Fruit fly (Drosophila melanogaster) whole organism, prepupa: Measurements from ENCODE around the gene Gnpat.
A peak's percentile ranks its signal among the peaks of the same experiment; 100 is the strongest.

Experiments
- Blimp-1 ChIP-seq: fragments of 200-800 bp; sonication (Bioruptor generic); optimal IDR thresholded peaks from 3 replicates; lab custom pipeline; 2017; ENCODE audit warnings: missing biosample characterization, missing genetic modification characterization, mild to moderate bottlenecking, moderate library complexity, missing genetic modification reagents
- CG10631 ChIP-seq: fragments of 200-800 bp; sonication (Bioruptor generic); optimal IDR thresholded peaks from 2 replicates; lab custom pipeline; 2016; ENCODE audit warnings: missing biosample characterization, missing genetic modification characterization
- CG10669 ChIP-seq: fragments of 200-800 bp; sonication (Bioruptor generic); optimal IDR thresholded peaks from 3 replicates; lab custom pipeline; 2018; ENCODE audit warnings: missing biosample characterization, mild to moderate bottlenecking, missing genetic modification characterization, moderate library complexity
- CG11294 ChIP-seq: fragments of 200-800 bp; sonication (Bioruptor generic); IDR thresholded peaks from 2 replicates; pipeline ENCODE4 v1.3.6; 2022; ENCODE audit warnings: missing biosample characterization, missing genetic modification characterization
- CG11762 ChIP-seq: fragments of 200-800 bp; sonication (Bioruptor generic); optimal IDR thresholded peaks from 3 replicates; lab custom pipeline; 2016; ENCODE audit warnings: missing biosample characterization, missing genetic modification characterization; ENCODE audit not compliant: insufficient read depth
- CG11902 ChIP-seq: fragments of 200-800 bp; sonication (Bioruptor generic); optimal IDR thresholded peaks from 3 replicates; lab custom pipeline; 2016; ENCODE audit warnings: missing biosample characterization, missing genetic modification characterization
- CG15336 ChIP-seq: fragments of 200-800 bp; sonication (Bioruptor generic); IDR thresholded peaks from 2 replicates; pipeline ENCODE4 v1.3.6; 2022; ENCODE audit warnings: missing biosample characterization, missing genetic modification characterization
- CG1621 ChIP-seq: fragments of 200-800 bp; sonication (Bioruptor generic); optimal IDR thresholded peaks from 3 replicates; lab custom pipeline; 2018; ENCODE audit warnings: missing biosample characterization, mild to moderate bottlenecking, missing genetic modification characterization
- CG16779 ChIP-seq: fragments of 200-800 bp; sonication (Bioruptor generic); optimal IDR thresholded peaks from 3 replicates; lab custom pipeline; 2017; ENCODE audit warnings: missing biosample characterization, mild to moderate bottlenecking, missing genetic modification characterization
- CG32006 ChIP-seq: fragments of 200-800 bp; sonication (Bioruptor generic); optimal IDR thresholded peaks from 3 replicates; lab custom pipeline; 2017; ENCODE audit warnings: missing biosample characterization, mild to moderate bottlenecking, missing genetic modification characterization
- CG34406 ChIP-seq: fragments of 200-800 bp; sonication (Bioruptor generic); optimal IDR thresholded peaks from 3 replicates; lab custom pipeline; 2016; ENCODE audit warnings: missing biosample characterization, missing genetic modification characterization
- CG3919 ChIP-seq: fragments of 200-800 bp; sonication (Bioruptor generic); optimal IDR thresholded peaks from 3 replicates; lab custom pipeline; 2016; ENCODE audit warnings: missing biosample characterization, missing genetic modification characterization
- CG4318 ChIP-seq: fragments of 200-800 bp; sonication (Bioruptor generic); optimal IDR thresholded peaks from 3 replicates; lab custom pipeline; 2017; ENCODE audit warnings: missing biosample characterization, mild to moderate bottlenecking, missing genetic modification characterization
- CG6163 ChIP-seq: fragments of 200-800 bp; sonication (Bioruptor generic); IDR thresholded peaks from 3 replicates; pipeline ENCODE4 v1.3.6; 2022; ENCODE audit warnings: missing biosample characterization, missing genetic modification characterization
- CG6808 ChIP-seq: fragments of 200-800 bp; sonication (Bioruptor generic); optimal IDR thresholded peaks from 3 replicates; lab custom pipeline; 2017; ENCODE audit warnings: missing biosample characterization, missing genetic modification characterization, mild to moderate bottlenecking, moderate library complexity, missing genetic modification reagents
- CG7368 ChIP-seq: fragments of 200-800 bp; sonication (Bioruptor generic); optimal IDR thresholded peaks from 3 replicates; lab custom pipeline; 2016; ENCODE audit warnings: missing biosample characterization, missing genetic modification characterization
- CG8119 ChIP-seq: fragments of 200-800 bp; sonication (Bioruptor generic); IDR thresholded peaks from 3 replicates; pipeline ENCODE4 v1.3.6; 2022; ENCODE audit warnings: missing biosample characterization, missing genetic modification characterization
- CG8319 ChIP-seq: fragments of 200-800 bp; sonication (Bioruptor generic); optimal IDR thresholded peaks from 3 replicates; lab custom pipeline; 2016; ENCODE audit warnings: missing biosample characterization, missing genetic modification characterization
- CG9139 ChIP-seq: fragments of 200-800 bp; sonication (Bioruptor generic); optimal IDR thresholded peaks from 3 replicates; lab custom pipeline; 2017; ENCODE audit warnings: missing biosample characterization, mild to moderate bottlenecking, missing genetic modification characterization
- Eip75B ChIP-seq: fragments of 200-800 bp; sonication (Bioruptor generic); optimal IDR thresholded peaks from 3 replicates; lab custom pipeline; 2016; ENCODE audit warnings: missing biosample characterization, missing genetic modification characterization
- Eip78C ChIP-seq: fragments of 200-800 bp; sonication (Bioruptor generic); peaks from one replicate; lab custom pipeline; 2016; ENCODE audit warnings: missing biosample characterization, missing genetic modification characterization
- Ets21C ChIP-seq: fragments of 200-800 bp; sonication (Bioruptor generic); optimal IDR thresholded peaks from 3 replicates; lab custom pipeline; 2016; ENCODE audit warnings: missing biosample characterization, missing genetic modification characterization
- Ets96B ChIP-seq: fragments of 200-800 bp; optimal IDR thresholded peaks from 2 replicates; lab custom pipeline; 2019; ENCODE audit warnings: missing biosample characterization, mild to moderate bottlenecking, missing genetic modification characterization, moderate library complexity
- Gug ChIP-seq: fragments of 200-800 bp; sonication (Bioruptor generic); IDR thresholded peaks from 2 replicates; pipeline ENCODE4 v1.3.6; 2022; ENCODE audit warnings: missing biosample characterization, missing genetic modification characterization
- Hr39 ChIP-seq: fragments of 200-800 bp; sonication (Bioruptor generic); optimal IDR thresholded peaks from 2 replicates; lab custom pipeline; 2016; ENCODE audit warnings: missing biosample characterization, missing genetic modification characterization
- Hr4 ChIP-seq: fragments of 200-800 bp; sonication (Bioruptor generic); optimal IDR thresholded peaks from 3 replicates; lab custom pipeline; 2016; ENCODE audit warnings: missing biosample characterization, missing genetic modification characterization
- OdsH ChIP-seq: fragments of 200-800 bp; sonication (Bioruptor generic); optimal IDR thresholded peaks from 3 replicates; lab custom pipeline; 2016; ENCODE audit warnings: missing biosample characterization, missing genetic modification characterization
- Sox102F ChIP-seq: fragments of 200-800 bp; sonication (Bioruptor generic); optimal IDR thresholded peaks from 2 replicates; lab custom pipeline; 2016; ENCODE audit warnings: missing biosample characterization, mild to moderate bottlenecking, missing genetic modification characterization
- Sox14 ChIP-seq: fragments of 200-800 bp; sonication (Bioruptor generic); optimal IDR thresholded peaks from 3 replicates; lab custom pipeline; 2016; ENCODE audit warnings: missing biosample characterization, missing genetic modification characterization
- Sox15 ChIP-seq: fragments of 200-800 bp; sonication (Bioruptor generic); optimal IDR thresholded peaks from 3 replicates; lab custom pipeline; 2016; ENCODE audit warnings: missing biosample characterization, missing genetic modification characterization
- achi ChIP-seq: fragments of 200-800 bp; sonication (Bioruptor generic); optimal IDR thresholded peaks from 3 replicates; lab custom pipeline; 2016; ENCODE audit warnings: missing biosample characterization, missing genetic modification characterization
- acj6 ChIP-seq: fragments of 200-800 bp; sonication (Bioruptor generic); optimal IDR thresholded peaks from 3 replicates; lab custom pipeline; 2016; ENCODE audit warnings: missing biosample characterization, missing genetic modification characterization
- cyc ChIP-seq: fragments of 200-800 bp; sonication (Bioruptor generic); optimal IDR thresholded peaks from 3 replicates; lab custom pipeline; 2016; ENCODE audit warnings: missing biosample characterization, missing genetic modification characterization
- dac ChIP-seq: fragments of 200-800 bp; sonication (Bioruptor generic); optimal IDR thresholded peaks from 2 replicates; lab custom pipeline; 2017; ENCODE audit warnings: missing biosample characterization, mild to moderate bottlenecking, missing genetic modification characterization
- dsx ChIP-seq: fragments of 200-800 bp; optimal IDR thresholded peaks from 3 replicates; lab custom pipeline; 2019; ENCODE audit warnings: missing biosample characterization, mild to moderate bottlenecking, missing genetic modification characterization, moderate library complexity; ENCODE audit not compliant: poor library complexity, severe bottlenecking
- eg ChIP-seq: fragments of 200-800 bp; sonication (Bioruptor generic); IDR thresholded peaks from 3 replicates; pipeline ENCODE4 v1.3.6; 2022; ENCODE audit warnings: missing biosample characterization, missing genetic modification characterization
- esn ChIP-seq: fragments of 200-800 bp; sonication (Bioruptor generic); optimal IDR thresholded peaks from 2 replicates; lab custom pipeline; 2016; ENCODE audit warnings: missing biosample characterization, mild to moderate bottlenecking, missing genetic modification characterization, moderate library complexity
- fd85E ChIP-seq: fragments of 200-800 bp; sonication (Bioruptor generic); optimal IDR thresholded peaks from 3 replicates; lab custom pipeline; 2016; ENCODE audit warnings: missing biosample characterization, missing genetic modification characterization
- fkh ChIP-seq: fragments of 200-800 bp; sonication (Bioruptor generic); optimal IDR thresholded peaks from 3 replicates; lab custom pipeline; 2017; ENCODE audit warnings: missing biosample characterization, mild to moderate bottlenecking, missing genetic modification characterization, moderate library complexity
- pdm3 ChIP-seq: fragments of 200-800 bp; sonication (Bioruptor generic); optimal IDR thresholded peaks from 3 replicates; lab custom pipeline; 2016; ENCODE audit warnings: missing biosample characterization, missing genetic modification characterization
- salr ChIP-seq, 2 experiments: fragments of 200-800 bp; sonication (Bioruptor generic); optimal IDR thresholded peaks; 3 replicates each; lab custom pipeline; 2016 to 2018; ENCODE audit warnings: missing biosample characterization in 2 of 2, missing genetic modification characterization in 2 of 2, mild to moderate bottlenecking in 1 of 2
- spab ChIP-seq: fragments of 200-800 bp; sonication (Bioruptor generic); optimal IDR thresholded peaks from 2 replicates; lab custom pipeline; 2017; ENCODE audit warnings: missing biosample characterization, mild to moderate bottlenecking, missing genetic modification characterization, missing genetic modification reagents
- ss ChIP-seq, 2 experiments: fragments of 200-800 bp; sonication (Bioruptor generic); optimal IDR thresholded peaks; 2 replicates in 1 of 2; 3 replicates in 1 of 2; lab custom pipeline; 2017 to 2018; ENCODE audit warnings: mild to moderate bottlenecking in 2 of 2, missing biosample characterization in 2 of 2, missing genetic modification characterization in 2 of 2, moderate library complexity in 1 of 2
- svp ChIP-seq: fragments of 200-800 bp; sonication (Bioruptor generic); peaks from one replicate; lab custom pipeline; 2016; ENCODE audit warnings: missing biosample characterization, missing genetic modification characterization
- vri ChIP-seq: fragments of 200-800 bp; sonication (Bioruptor generic); optimal IDR thresholded peaks from 3 replicates; lab custom pipeline; 2016; ENCODE audit warnings: missing biosample characterization, mild to moderate bottlenecking, missing genetic modification characterization

Gene Gnpat

DNA sequence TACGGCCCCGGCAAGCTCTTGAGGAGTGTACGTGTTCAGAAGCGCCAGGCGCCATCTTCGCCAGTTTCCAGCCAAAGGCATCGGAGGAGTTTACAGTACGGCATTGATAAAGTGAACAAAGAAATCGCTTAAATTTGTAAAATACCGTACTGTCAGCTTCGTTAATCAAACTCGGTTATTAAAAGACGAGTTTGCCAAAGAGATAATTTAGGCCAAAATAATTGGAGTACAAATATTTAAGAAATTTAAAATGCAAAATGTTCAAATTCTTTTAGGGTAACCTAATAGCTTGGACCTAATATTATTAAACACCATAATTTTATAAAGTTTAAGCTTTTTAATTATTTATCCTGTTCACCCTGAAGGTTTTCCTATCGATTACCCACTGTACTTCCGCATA is 38.9 kb downstream of the Gnpat start (continued):
- TF ChIP-seq CG32006 (GFP tag; lab: Kevin White, UChicago) (peak; percentile 66), salr (GFP tag; optimal IDR thresholded peaks at IDR 0.05; lab: Kevin White, UChicago) (peak in 1 of 2 experiments; percentile 5), spab (GFP tag; lab: Kevin White, UChicago) (no peak), CG8319 (GFP tag; lab: Kevin White, UChicago) (no peak), acj6 (peak; percentile 50), CG11902 (GFP tag; lab: Kevin White, UChicago) (no peak), Eip78C (GFP tag; lab: Kevin White, UChicago) (peak; percentile 74), vri (GFP tag; lab: Kevin White, UChicago) (no peak), CG11762 (no peak), OdsH (peak; percentile 20), Sox102F (GFP tag; lab: Kevin White, UChicago) (no peak), Hr4 (GFP tag; lab: Kevin White, UChicago) (peak; percentile 54), CG6163 (no peak), fkh (GFP tag; lab: Kevin White, UChicago) (no peak), dsx (no peak), svp (GFP tag; lab: Kevin White, UChicago) (peak; percentile 61), Blimp-1 (no peak), CG4318 (GFP tag; lab: Kevin White, UChicago) (peak; percentile 35), CG11294 (GFP tag; lab: Robert Waterston, UW) (no peak), CG9139 (no peak), Sox15 (no peak), CG3919 (GFP tag; lab: Kevin White, UChicago) (peak; percentile 23), CG10631 (GFP tag; lab: Kevin White, UChicago) (peak; percentile 53), CG7368 (GFP tag; lab: Kevin White, UChicago) (no peak), ss (GFP tag; optimal IDR thresholded peaks at IDR 0.05; lab: Kevin White, UChicago) (peak in 1 of 2 experiments; percentile 19), Sox14 (GFP tag; lab: Kevin White, UChicago) (peak; percentile 44), CG10669 (GFP tag; lab: Kevin White, UChicago) (peak; percentile 34), CG1621 (tag; lab: Kevin White, UChicago) (peak; percentile 13), Gug (GFP tag; lab: Robert Waterston, UW) (no peak), esn (GFP tag; lab: Kevin White, UChicago) (peak; percentile 31), Ets96B (tag; lab: Kevin White, UChicago) (peak; percentile 34), Ets21C (GFP tag; lab: Kevin White, UChicago) (no peak)

DNA sequence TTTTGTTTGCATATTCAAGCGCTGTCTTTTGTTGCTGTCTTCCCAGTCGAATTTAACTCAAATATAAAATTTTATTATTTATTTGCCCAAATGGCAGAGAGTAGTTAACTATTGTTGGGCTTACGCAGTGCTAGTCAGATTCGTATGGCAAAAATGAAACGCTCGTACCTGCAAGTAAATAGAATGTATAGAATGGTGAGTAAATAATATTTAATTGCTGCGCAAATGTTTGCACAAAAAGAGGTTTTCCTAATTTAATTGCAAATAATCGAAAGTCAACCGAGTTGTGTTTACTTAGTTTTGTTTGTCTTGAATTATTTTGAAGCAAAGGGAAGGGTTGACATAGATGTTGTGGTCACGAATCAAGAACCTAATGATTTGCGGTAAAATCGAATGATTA is 42.0 kb downstream of the Gnpat start:
- no peak for TF ChIP-seq Sox15
- TF ChIP-seq CG15336 = no peak
- peak; percentile 90 for TF ChIP-seq fkh (GFP tag; lab: Kevin White, UChicago)
- no peak for TF ChIP-seq CG16779 (tag; lab: Kevin White, UChicago)
- no peak for TF ChIP-seq OdsH

DNA sequence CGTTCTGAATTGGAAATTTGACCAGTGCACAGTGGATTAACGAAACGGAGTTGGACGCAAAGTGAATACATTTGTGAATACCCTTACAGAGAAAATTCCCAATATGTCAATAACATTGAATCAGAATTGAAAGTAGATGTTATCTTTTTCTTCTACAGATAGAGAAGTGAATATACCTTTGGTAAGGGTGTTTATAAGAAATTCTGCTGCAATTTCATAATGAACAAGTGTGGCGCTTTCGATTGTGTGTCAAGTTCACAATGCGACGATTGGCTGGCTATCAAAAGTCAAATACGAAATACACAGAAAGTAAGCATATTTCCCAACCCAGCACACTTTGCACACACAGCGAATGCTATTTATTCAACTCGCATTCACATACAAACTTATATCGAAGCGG is 42.4 kb downstream of the Gnpat start:
- TF ChIP-seq fkh (GFP tag; lab: Kevin White, UChicago) (no peak), vri (GFP tag; lab: Kevin White, UChicago) (peak; percentile 29), Hr39 (GFP tag; lab: Kevin White, UChicago) (peak; percentile 38), eg (GFP tag; lab: Robert Waterston, UW) (no peak), CG32006 (GFP tag; lab: Kevin White, UChicago) (no peak), Eip78C (GFP tag; lab: Kevin White, UChicago) (peak; percentile 26), CG6163 (no peak), dac (GFP tag; lab: Kevin White, UChicago) (no peak), Blimp-1 (no peak), CG15336 (no peak), cyc (GFP tag; lab: Kevin White, UChicago) (no peak), esn (GFP tag; lab: Kevin White, UChicago) (peak; percentile 45), CG11762 (no peak), Gug (GFP tag; lab: Robert Waterston, UW) (no peak), pdm3 (GFP tag; lab: Kevin White, UChicago) (peak; percentile 3), acj6 (peak; percentile 1), CG8319 (GFP tag; lab: Kevin White, UChicago) (no peak), CG3919 (GFP tag; lab: Kevin White, UChicago) (no peak), CG6808 (GFP tag; lab: Kevin White, UChicago) (no peak), CG34406 (no peak), dsx (no peak), Sox102F (GFP tag; lab: Kevin White, UChicago) (peak; percentile 18), CG8119 (GFP tag; lab: Robert Waterston, UW) (no peak), achi (GFP tag; lab: Kevin White, UChicago) (no peak), Ets21C (GFP tag; lab: Kevin White, UChicago) (no peak), Eip75B (GFP tag; lab: Kevin White, UChicago) (peak; percentile 23), Sox14 (GFP tag; lab: Kevin White, UChicago) (no peak), fd85E (GFP tag; lab: Kevin White, UChicago) (no peak), CG1621 (tag; lab: Kevin White, UChicago) (no peak), salr (GFP tag; optimal IDR thresholded peaks at IDR 0.05; lab: Kevin White, UChicago) (no peak), ss (GFP tag; optimal IDR thresholded peaks at IDR 0.05; lab: Kevin White, UChicago) (no peak), Ets96B (tag; lab: Kevin White, UChicago) (no peak), CG4318 (GFP tag; lab: Kevin White, UChicago) (no peak)
